Fruit fly (Drosophila melanogaster): Measurements from ENCODE around the gene CG16749.

DNA sequence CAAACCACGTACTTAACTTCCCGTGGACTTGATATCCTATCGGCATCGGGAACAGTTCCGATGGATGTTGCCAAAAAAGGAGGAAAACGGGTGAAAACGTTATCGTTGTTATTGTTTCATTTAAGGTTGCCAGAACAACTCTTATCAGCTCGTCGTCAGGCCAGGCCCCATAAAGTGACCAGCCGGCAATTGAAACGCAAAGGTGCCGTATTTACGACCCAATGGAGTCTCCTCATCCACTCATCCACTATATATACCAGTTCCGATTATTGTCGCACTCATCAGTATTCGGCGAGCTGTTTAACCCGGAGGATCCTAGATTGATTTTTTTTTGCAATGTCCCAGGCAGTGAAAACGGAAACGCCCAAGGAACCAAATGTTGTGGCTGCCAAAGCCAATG is 33.4 kb upstream of the CG16749 start, which contains the start of gene Srr:
- TF ChIP-seq CTCF (optimal IDR thresholded peaks at IDR 0.05) (no peak), CG8478 (optimal IDR thresholded peaks at IDR 0.05) (no peak)

All from S2 (cell line).